Fruit fly (Drosophila melanogaster): ENCODE measurements around the gene Glyp.

Glyp gene

dm6 chr2L:2172460-2173121 lies 42.0 kb downstream of the Glyp start:
- TF ChIP-seq rn (GFP tag; IDR thresholded peaks at IDR 0.05) (no peak), Ets98B (GFP tag; IDR thresholded peaks at IDR 0.05) (no peak), CG4496 (GFP tag; IDR thresholded peaks at IDR 0.05) (no peak), Pif1A (GFP tag; optimal IDR thresholded peaks at IDR 0.05) (no peak), CG34367 (tag; optimal IDR thresholded peaks at IDR 0.05) (no peak), Pif1B (GFP tag; optimal IDR thresholded peaks at IDR 0.05) (no peak), CG32121 (GFP tag; IDR thresholded peaks at IDR 0.05) (no peak)

- no peak for TF ChIP-seq rn (GFP tag; IDR thresholded peaks at IDR 0.05)
- no peak for TF ChIP-seq CG12605 (GFP tag; IDR thresholded peaks at IDR 0.05)
- no peak for TF ChIP-seq Pif1B (GFP tag; optimal IDR thresholded peaks at IDR 0.05)
- TF ChIP-seq CG17806 (tag; optimal IDR thresholded peaks at IDR 0.05): no peak
Observed at dm6 chr2L:2173191-2173590, 42.6 kb downstream of the Glyp start.

- no peak for TF ChIP-seq CG34367 (tag; optimal IDR thresholded peaks at IDR 0.05)
Observed at dm6 chr2L:2173604-2174003, 43.0 kb downstream of the Glyp start.

dm6 chr2L:2175090-2175830 lies 44.6 kb downstream of the Glyp start:
- 0 out of 3 replicates have a peak, but pooled peaks have one; percentile 26 for TF ChIP-seq fd96Ca (GFP tag; IDR thresholded peaks at IDR 0.05)
- peak; percentile 23 for TF ChIP-seq CG14655 (GFP tag; optimal IDR thresholded peaks at IDR 0.05)
- TF ChIP-seq CG13204 (GFP tag; optimal IDR thresholded peaks at IDR 0.05): peak; percentile 86
- 0 out of 2 replicates have a peak, but pooled peaks have one; percentile 49 for TF ChIP-seq rn (GFP tag; IDR thresholded peaks at IDR 0.05)
- peak; percentile 46 for TF ChIP-seq CG12605 (GFP tag; IDR thresholded peaks at IDR 0.05)
- peak; percentile 35 for TF ChIP-seq CG15710 (tag; optimal IDR thresholded peaks at IDR 0.05)
- TF ChIP-seq CG34367 (tag; optimal IDR thresholded peaks at IDR 0.05): no peak
- peak; percentile 32 for TF ChIP-seq CG17806 (tag; optimal IDR thresholded peaks at IDR 0.05)
- peak; percentile 49; the same call in 2 of the 3 replicates for TF ChIP-seq CG4496 (GFP tag; IDR thresholded peaks at IDR 0.05)
- no peak for TF ChIP-seq CG10348 (GFP tag; IDR thresholded peaks at IDR 0.05)
- peak; percentile 94 for TF ChIP-seq EcR (GFP tag; optimal IDR thresholded peaks at IDR 0.05)
- TF ChIP-seq CG8301 (tag; optimal IDR thresholded peaks at IDR 0.05): no peak
- no peak for TF ChIP-seq D1 (tag; optimal IDR thresholded peaks at IDR 0.05)
- TF ChIP-seq CG8159 (tag; optimal IDR thresholded peaks at IDR 0.05): peak; percentile 15
- peak; percentile 19 for TF ChIP-seq Pif1A (GFP tag; optimal IDR thresholded peaks at IDR 0.05)
- peak; percentile 58 for TF ChIP-seq Pif1B (GFP tag; optimal IDR thresholded peaks at IDR 0.05)
- TF ChIP-seq CG32121 (GFP tag; IDR thresholded peaks at IDR 0.05): peak; percentile 37; the same call in 1 of the 2 replicates
- TF ChIP-seq Snoo (tag; optimal IDR thresholded peaks at IDR 0.05): peak; percentile 3
- no peak; the same call in 1 of the 2 replicates for TF ChIP-seq Ets98B (GFP tag; IDR thresholded peaks at IDR 0.05)
- peak; percentile 46 for TF ChIP-seq CG9948 (tag; optimal IDR thresholded peaks at IDR 0.05)
- TF ChIP-seq gl (tag; optimal IDR thresholded peaks at IDR 0.05): no peak

dm6 chr2L:2175930-2176643 lies 45.5 kb downstream of the Glyp start:
- TF ChIP-seq Pif1A (GFP tag; optimal IDR thresholded peaks at IDR 0.05) (peak; percentile 53), rn (GFP tag; IDR thresholded peaks at IDR 0.05) (no peak), CG34367 (tag; optimal IDR thresholded peaks at IDR 0.05) (peak; percentile 38), CG12605 (GFP tag; IDR thresholded peaks at IDR 0.05) (peak; percentile 73), CG8301 (tag; optimal IDR thresholded peaks at IDR 0.05) (peak; percentile 46), CG15710 (tag; optimal IDR thresholded peaks at IDR 0.05) (peak; percentile 52), Snoo (tag; optimal IDR thresholded peaks at IDR 0.05) (peak; percentile 20), CG4496 (GFP tag; IDR thresholded peaks at IDR 0.05) (peak; percentile 44; the same call in 2 of the 3 replicates), fd96Ca (GFP tag; IDR thresholded peaks at IDR 0.05) (peak; percentile 17; the same call in 1 of the 3 replicates), CG13204 (GFP tag; optimal IDR thresholded peaks at IDR 0.05) (peak; percentile 60), CG9948 (tag; optimal IDR thresholded peaks at IDR 0.05) (peak; percentile 46), D1 (tag; optimal IDR thresholded peaks at IDR 0.05) (peak; percentile 49), CG10348 (GFP tag; IDR thresholded peaks at IDR 0.05) (no peak), CG32121 (GFP tag; IDR thresholded peaks at IDR 0.05) (peak; percentile 45), CG14655 (GFP tag; optimal IDR thresholded peaks at IDR 0.05) (peak; percentile 63), CG17806 (tag; optimal IDR thresholded peaks at IDR 0.05) (peak; percentile 33), CG8159 (tag; optimal IDR thresholded peaks at IDR 0.05) (peak; percentile 73), Ets98B (GFP tag; IDR thresholded peaks at IDR 0.05) (peak; percentile 23; the same call in 1 of the 2 replicates), EcR (GFP tag; optimal IDR thresholded peaks at IDR 0.05) (no peak), gl (tag; optimal IDR thresholded peaks at IDR 0.05) (peak; percentile 56), Pif1B (GFP tag; optimal IDR thresholded peaks at IDR 0.05) (peak; percentile 60)

All from whole organism, pupa.